Worm (Caenorhabditis elegans) whole organism, L2 larva: ENCODE data around the gene col-71.

ENCODE experiments used
- aly-2 ChIP-seq: fragments of 150-350 bp; optimal IDR thresholded peaks from 2 replicates; lab custom pipeline; 2014; ENCODE audit warnings: missing biosample characterization, missing genetic modification characterization
- dmd-4 ChIP-seq: sonication (generic microtip); optimal IDR thresholded peaks from 2 replicates; lab custom pipeline; 2017; ENCODE audit warnings: missing biosample characterization, missing genetic modification characterization
- elt-3 ChIP-seq: sonication (generic microtip); optimal IDR thresholded peaks from 2 replicates; lab custom pipeline; 2017; ENCODE audit warnings: missing biosample characterization, missing genetic modification characterization
- fos-1 ChIP-seq: fragments of 150-350 bp; optimal IDR thresholded peaks from 2 replicates; lab custom pipeline; 2014; ENCODE audit warnings: missing biosample characterization, missing genetic modification characterization
- gmeb-1 ChIP-seq: fragments of 150-350 bp; optimal IDR thresholded peaks from 2 replicates; lab custom pipeline; 2014; ENCODE audit warnings: missing biosample characterization, missing genetic modification characterization
- lin-13 ChIP-seq: fragments of 150-350 bp; optimal IDR thresholded peaks from 2 replicates; lab custom pipeline; 2014; ENCODE audit warnings: missing biosample characterization, missing genetic modification reagents, missing genetic modification characterization
- lin-39 ChIP-seq: fragments of 150-350 bp; optimal IDR thresholded peaks from 2 replicates; lab custom pipeline; 2014; ENCODE audit warnings: missing biosample characterization, missing genetic modification reagents, missing genetic modification characterization
- nhr-12 ChIP-seq: fragments of 150-350 bp; optimal IDR thresholded peaks from 2 replicates; lab custom pipeline; 2014; ENCODE audit warnings: missing biosample characterization, missing genetic modification characterization
- nhr-77 ChIP-seq: fragments of 150-350 bp; optimal IDR thresholded peaks from 2 replicates; lab custom pipeline; 2014; ENCODE audit warnings: missing biosample characterization, missing genetic modification characterization
- sem-4 ChIP-seq: fragments of 150-350 bp; optimal IDR thresholded peaks from 2 replicates; lab custom pipeline; 2014; ENCODE audit warnings: missing biosample characterization, missing genetic modification reagents, missing genetic modification characterization
- sma-9 ChIP-seq, 2 experiments: fragments of 150-350 bp in 1 of 2; sonication (generic microtip) in 1 of 2; optimal IDR thresholded peaks; 2 replicates each; lab custom pipeline; 2014 to 2016; ENCODE audit warnings: missing genetic modification characterization in 2 of 2, mild to moderate bottlenecking in 1 of 2, missing biosample characterization in 1 of 2, missing compliant biosample characterization in 1 of 2, missing genetic modification reagents in 1 of 2, moderate library complexity in 1 of 2
- unc-55 ChIP-seq: fragments of 150-350 bp; sonication (generic microtip); optimal IDR thresholded peaks from 3 replicates; lab custom pipeline; 2014; ENCODE audit warnings: missing biosample characterization, missing genetic modification reagents, missing genetic modification characterization

DNA sequence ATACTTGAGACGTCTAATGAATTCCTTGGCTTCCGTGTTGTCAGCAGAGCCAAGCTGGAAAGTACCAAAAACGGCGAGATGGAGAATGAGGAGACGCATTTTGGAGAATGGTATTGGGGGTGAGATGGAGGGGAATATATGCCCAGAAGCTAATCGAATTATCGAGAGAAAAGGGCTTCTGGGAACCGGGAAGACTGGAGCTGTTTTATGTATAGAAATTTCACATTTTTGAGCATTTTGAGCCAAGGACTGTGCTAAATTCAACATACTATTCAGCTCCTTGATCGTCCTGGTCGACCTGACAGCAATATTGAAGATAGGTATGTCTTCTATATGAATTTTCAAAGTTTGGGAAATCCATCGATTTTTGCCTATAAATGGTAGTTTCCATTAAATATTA is 42.3 kb downstream of the col-71 start, which contains the start of gene C16C8.7:
- no peak for TF ChIP-seq nhr-12 (tag; lab: Kevin White, UChicago)
- TF ChIP-seq unc-55 (GFP tag; lab: Kevin White, UChicago), result no peak
- no peak for TF ChIP-seq fos-1 (tag; lab: Kevin White, UChicago)
- no peak for TF ChIP-seq dmd-4
- no peak for TF ChIP-seq sem-4 (tag; lab: Kevin White, UChicago)
- no peak for TF ChIP-seq lin-13 (GFP tag; lab: Kevin White, UChicago)
- TF ChIP-seq gmeb-1 (tag; lab: Kevin White, UChicago), result no peak
- no peak for TF ChIP-seq elt-3 (tag; lab: Kevin White, UChicago)
- TF ChIP-seq nhr-77, result no peak
- TF ChIP-seq sma-9 (GFP tag; optimal IDR thresholded peaks at IDR 0.05; lab: Kevin White, UChicago), result no peak
- TF ChIP-seq sma-9 (tag; optimal IDR thresholded peaks at IDR 0.05; lab: Kevin White, UChicago), result no peak
- no peak for TF ChIP-seq lin-39 (tag; lab: Kevin White, UChicago)
- no peak for TF ChIP-seq aly-2
